Worm (Caenorhabditis elegans) whole organism, L3 larva: ENCODE data around the gene R07E5.17.

Source experiments
- ZK546.5 ChIP-seq: sonication (generic microtip); optimal IDR thresholded peaks from 2 replicates; lab custom pipeline; 2017; ENCODE audit warnings: missing biosample characterization, missing genetic modification characterization
- aly-2 ChIP-seq: fragments of 150-350 bp; optimal IDR thresholded peaks from 2 replicates; lab custom pipeline; 2014; ENCODE audit warnings: missing biosample characterization, missing genetic modification characterization
- ceh-82 ChIP-seq: fragments of 150-350 bp; optimal IDR thresholded peaks from 2 replicates; lab custom pipeline; 2014; ENCODE audit warnings: missing biosample characterization, missing genetic modification characterization
- daf-12 ChIP-seq: fragments of 150-350 bp; optimal IDR thresholded peaks from 2 replicates; lab custom pipeline; 2014; ENCODE audit warnings: missing biosample characterization, missing genetic modification reagents, missing genetic modification characterization
- egl-5 ChIP-seq: fragments of 150-350 bp; optimal IDR thresholded peaks from 2 replicates; lab custom pipeline; 2017; ENCODE audit warnings: missing biosample characterization, missing genetic modification reagents, missing genetic modification characterization, inconsistent platforms
- fos-1 ChIP-seq: fragments of 150-350 bp; optimal IDR thresholded peaks from 2 replicates; lab custom pipeline; 2014; ENCODE audit warnings: missing biosample characterization, missing genetic modification characterization
- nfya-1 ChIP-seq: sonication (generic microtip); optimal IDR thresholded peaks from 2 replicates; lab custom pipeline; 2017; ENCODE audit warnings: missing genetic modification characterization, mild to moderate bottlenecking, missing compliant biosample characterization, antibody characterized with exemption, moderate library complexity; ENCODE audit not compliant: insufficient read depth
- nhr-12 ChIP-seq: fragments of 150-350 bp; optimal IDR thresholded peaks from 2 replicates; lab custom pipeline; 2014; ENCODE audit warnings: missing biosample characterization, missing genetic modification characterization
- nhr-77 ChIP-seq: fragments of 150-350 bp; optimal IDR thresholded peaks from 2 replicates; lab custom pipeline; 2014; ENCODE audit warnings: missing biosample characterization, missing genetic modification characterization

ce11 chrIII:4441781-4442180 lies 37.5 kb upstream of the R07E5.17 start, which contains the start of gene nex-3:
- TF ChIP-seq nhr-77 (tag; lab: Kevin White, UChicago): no peak
- no peak for TF ChIP-seq aly-2 (tag; lab: Kevin White, UChicago)
- TF ChIP-seq ZK546.5 (tag; lab: Kevin White, UChicago): no peak
- no peak for TF ChIP-seq fos-1 (tag; lab: Kevin White, UChicago)
- no peak for TF ChIP-seq ceh-82 (tag; lab: Kevin White, UChicago)
- no peak for TF ChIP-seq nhr-12 (tag; lab: Kevin White, UChicago)
- no peak for TF ChIP-seq daf-12 (tag; lab: Kevin White, UChicago)
- no peak for TF ChIP-seq nfya-1 (tag; lab: Kevin White, UChicago)
- no peak for TF ChIP-seq egl-5 (tag; lab: Kevin White, UChicago)
